Fruit fly (Drosophila melanogaster) whole organism, embryonic: ENCODE data around the gene CG5968.
A peak's percentile ranks its signal among the peaks of the same experiment; 100 is the strongest.

Experiments
- Aef1 ChIP-seq: fragments of 200-800 bp; sonication (Bioruptor generic); IDR thresholded peaks from 3 replicates; pipeline ENCODE4 v1.3.6; 2022; ENCODE audit warnings: missing biosample characterization, missing genetic modification characterization
- Antp ChIP-seq: fragments of 200-800 bp; sonication (Bioruptor generic); optimal IDR thresholded peaks from 3 replicates; lab custom pipeline; 2016; ENCODE audit warnings: missing biosample characterization, missing genetic modification characterization
- CG10274 ChIP-seq: fragments of 200-800 bp; sonication (Bioruptor generic); optimal IDR thresholded peaks from 3 replicates; lab custom pipeline; 2017; ENCODE audit warnings: missing biosample characterization, mild to moderate bottlenecking, missing genetic modification characterization
- CG10366 ChIP-seq: fragments of 200-800 bp; sonication (Bioruptor generic); IDR thresholded peaks from 2 replicates; pipeline ENCODE4 v1.3.6; 2022; ENCODE audit warnings: missing biosample characterization, missing genetic modification characterization
- CG10462 ChIP-seq: fragments of 200-800 bp; sonication (Bioruptor generic); optimal IDR thresholded peaks from 2 replicates; lab custom pipeline; 2016; ENCODE audit warnings: missing biosample characterization, missing genetic modification characterization
- CG10959 ChIP-seq: fragments of 200-800 bp; sonication (Bioruptor generic); IDR thresholded peaks from 2 replicates; pipeline ENCODE4 v1.3.6; 2022; ENCODE audit warnings: missing biosample characterization, missing genetic modification characterization
- CG11723 ChIP-seq: fragments of 200-800 bp; sonication (Bioruptor generic); optimal IDR thresholded peaks from 2 replicates; lab custom pipeline; 2017; ENCODE audit warnings: missing biosample characterization, mild to moderate bottlenecking, missing genetic modification characterization
- CG14441 ChIP-seq: fragments of 200-800 bp; sonication (Bioruptor generic); IDR thresholded peaks from 2 replicates; pipeline ENCODE4 v1.3.6; 2022; ENCODE audit warnings: missing biosample characterization, missing genetic modification characterization
- CG1647 ChIP-seq: fragments of 200-800 bp; sonication (Bioruptor generic); optimal IDR thresholded peaks from 3 replicates; lab custom pipeline; 2016; ENCODE audit warnings: missing biosample characterization, missing genetic modification characterization
- CG2199 ChIP-seq: fragments of 200-800 bp; sonication (Bioruptor generic); IDR thresholded peaks from 3 replicates; pipeline ENCODE4 v1.3.6; 2022; ENCODE audit warnings: missing biosample characterization, missing genetic modification characterization
- CG30020 ChIP-seq: fragments of 200-800 bp; optimal IDR thresholded peaks from 2 replicates; lab custom pipeline; 2019; ENCODE audit warnings: missing biosample characterization, mild to moderate bottlenecking, missing genetic modification characterization, moderate library complexity
- CG31365 ChIP-seq: fragments of 200-800 bp; sonication (Bioruptor generic); optimal IDR thresholded peaks from 2 replicates; lab custom pipeline; 2018; ENCODE audit warnings: missing biosample characterization, mild to moderate bottlenecking, missing genetic modification characterization
- CG3163 ChIP-seq: fragments of 200-800 bp; sonication (Bioruptor generic); optimal IDR thresholded peaks from 3 replicates; lab custom pipeline; 2016; ENCODE audit warnings: missing biosample characterization, missing genetic modification characterization
- CG3726 ChIP-seq: fragments of 200-800 bp; sonication (Bioruptor generic); IDR thresholded peaks from 3 replicates; pipeline ENCODE4, ENCODE4 v1.3.6; 2022; ENCODE audit warnings: missing biosample characterization, missing genetic modification characterization
- CG4617 ChIP-seq: fragments of 200-800 bp; sonication (Bioruptor generic); optimal IDR thresholded peaks from 3 replicates; lab custom pipeline; 2016; ENCODE audit warnings: missing biosample characterization, missing genetic modification characterization, borderline replicate concordance
- CG4820 ChIP-seq: fragments of 200-800 bp; sonication (Bioruptor generic); optimal IDR thresholded peaks from 3 replicates; lab custom pipeline; 2016; ENCODE audit warnings: missing biosample characterization, missing genetic modification characterization
- CG6654 ChIP-seq: fragments of 200-800 bp; sonication (Bioruptor generic); optimal IDR thresholded peaks from 2 replicates; lab custom pipeline; 2017; ENCODE audit warnings: missing biosample characterization, mild to moderate bottlenecking, missing genetic modification characterization
- CG6765 ChIP-seq: fragments of 200-800 bp; sonication (Bioruptor generic); optimal IDR thresholded peaks from 3 replicates; lab custom pipeline; 2017; ENCODE audit warnings: missing biosample characterization, mild to moderate bottlenecking, missing genetic modification characterization
- CG8359 ChIP-seq: fragments of 200-800 bp; sonication (Bioruptor generic); optimal IDR thresholded peaks from 2 replicates; lab custom pipeline; 2017; ENCODE audit warnings: missing biosample characterization, mild to moderate bottlenecking, missing genetic modification characterization, borderline replicate concordance
- CG9797 ChIP-seq: fragments of 200-800 bp; sonication (Bioruptor generic); optimal IDR thresholded peaks from 3 replicates; lab custom pipeline; 2018; ENCODE audit warnings: missing biosample characterization, mild to moderate bottlenecking, missing genetic modification characterization
- CG9817 ChIP-seq: fragments of 200-800 bp; sonication (Bioruptor generic); optimal IDR thresholded peaks from 2 replicates; lab custom pipeline; 2018; ENCODE audit warnings: missing biosample characterization, mild to moderate bottlenecking, missing genetic modification characterization, moderate library complexity
- CkIIα-i1 ChIP-seq: fragments of 200-800 bp; sonication (Bioruptor generic); IDR thresholded peaks from 2 replicates; pipeline ENCODE4 v1.3.6; 2022; ENCODE audit warnings: missing biosample characterization, missing genetic modification characterization
- Dad ChIP-seq: fragments of 200-800 bp; sonication (Bioruptor generic); optimal IDR thresholded peaks from 3 replicates; lab custom pipeline; 2016; ENCODE audit warnings: missing biosample characterization, missing genetic modification characterization
- ERR ChIP-seq: fragments of 200-800 bp; sonication (Bioruptor generic); optimal IDR thresholded peaks from 2 replicates; lab custom pipeline; 2016; ENCODE audit warnings: missing biosample characterization, missing genetic modification characterization
- Gsc ChIP-seq: fragments of 200-800 bp; sonication (Bioruptor generic); IDR thresholded peaks from 2 replicates; pipeline ENCODE4 v1.3.6; 2022; ENCODE audit warnings: missing biosample characterization, missing genetic modification characterization
- Hmx ChIP-seq: fragments of 200-800 bp; sonication (Bioruptor generic); optimal IDR thresholded peaks from 2 replicates; lab custom pipeline; 2016; ENCODE audit warnings: missing biosample characterization, missing genetic modification characterization
- Hr39 ChIP-seq: fragments of >200 bp; optimal IDR thresholded peaks from 2 replicates; lab custom pipeline; 2017
- Hr51 ChIP-seq, 2 experiments: fragments of 200-800 bp; sonication (Bioruptor generic); optimal IDR thresholded peaks; 2 replicates in 1 of 2; 3 replicates in 1 of 2; lab custom pipeline; 2016 to 2018; ENCODE audit warnings: missing biosample characterization in 2 of 2, missing genetic modification characterization in 2 of 2, mild to moderate bottlenecking in 1 of 2, moderate library complexity in 1 of 2
- MESR4 ChIP-seq: fragments of 200-800 bp; sonication (Bioruptor generic); optimal IDR thresholded peaks from 2 replicates; lab custom pipeline; 2018; ENCODE audit warnings: missing biosample characterization, mild to moderate bottlenecking, missing genetic modification characterization, moderate library complexity
- Mrtf ChIP-seq: fragments of 200-800 bp; sonication (Bioruptor generic); IDR thresholded peaks from 3 replicates; pipeline ENCODE4 v1.3.6; 2022; ENCODE audit warnings: missing biosample characterization, missing genetic modification characterization
- NfI ChIP-seq: fragments of 200-800 bp; sonication (Bioruptor generic); optimal IDR thresholded peaks from 3 replicates; lab custom pipeline; 2018; ENCODE audit warnings: missing biosample characterization, mild to moderate bottlenecking, missing genetic modification characterization, moderate library complexity
- Oli ChIP-seq: fragments of 200-800 bp; sonication (Bioruptor generic); optimal IDR thresholded peaks from 2 replicates; lab custom pipeline; 2018; ENCODE audit warnings: missing biosample characterization, mild to moderate bottlenecking, missing genetic modification characterization, moderate library complexity
- Opbp ChIP-seq: fragments of 200-800 bp; sonication (Bioruptor generic); IDR thresholded peaks from 3 replicates; pipeline ENCODE4 v1.3.6; 2022; ENCODE audit warnings: missing biosample characterization, missing genetic modification characterization; ENCODE audit not compliant: partially characterized antibody
- Stat92E ChIP-seq, 3 experiments: fragments of >200 bp in 2 of 3; fragments of 200-800 bp in 1 of 3; sonication (Bioruptor generic) in 1 of 3; optimal IDR thresholded peaks; 2 replicates each; lab custom pipeline; 2017 to 2019; ENCODE audit warnings: missing biosample characterization in 3 of 3, missing genetic modification characterization in 3 of 3, mild to moderate bottlenecking in 1 of 3, moderate library complexity in 1 of 3
- Trl ChIP-seq, 3 experiments: fragments of >200 bp in 2 of 3; fragments of 200-800 bp in 1 of 3; sonication (Bioruptor generic) in 1 of 3; optimal IDR thresholded peaks; 2 replicates in 1 of 3; 3 replicates in 2 of 3; lab custom pipeline; 2016 to 2017; ENCODE audit warnings: missing biosample characterization in 1 of 3, missing genetic modification characterization in 1 of 3
- ara ChIP-seq: fragments of 200-800 bp; sonication (Bioruptor generic); IDR thresholded peaks from 2 replicates; pipeline ENCODE4 v1.3.6; 2022; ENCODE audit warnings: missing biosample characterization, missing genetic modification characterization
- bcd ChIP-seq: fragments of 200-800 bp; sonication (Bioruptor generic); optimal IDR thresholded peaks from 2 replicates; lab custom pipeline; 2017; ENCODE audit warnings: missing biosample characterization, mild to moderate bottlenecking, missing genetic modification characterization
- crp ChIP-seq, 2 experiments: fragments of 200-800 bp; sonication (Bioruptor generic); optimal IDR thresholded peaks; 2 replicates in 1 of 2; 3 replicates in 1 of 2; lab custom pipeline; 2017; ENCODE audit warnings: missing biosample characterization in 2 of 2, missing genetic modification characterization in 2 of 2, mild to moderate bottlenecking in 1 of 2, moderate library complexity in 1 of 2
- disco-r ChIP-seq: fragments of 200-800 bp; sonication (Bioruptor generic); optimal IDR thresholded peaks from 2 replicates; lab custom pipeline; 2016; ENCODE audit warnings: missing biosample characterization, missing genetic modification characterization
- emc ChIP-seq: fragments of 200-800 bp; sonication (Bioruptor generic); optimal IDR thresholded peaks from 2 replicates; lab custom pipeline; 2016; ENCODE audit warnings: missing biosample characterization, missing genetic modification characterization
- esg ChIP-seq: fragments of 200-800 bp; sonication (Bioruptor generic); conservative IDR thresholded peaks from 2 replicates; pipeline ENCODE4 v1.3.6; 2022; ENCODE audit warnings: missing biosample characterization, missing genetic modification characterization
- ham ChIP-seq: fragments of 200-800 bp; sonication (Bioruptor generic); IDR thresholded peaks from 2 replicates; pipeline ENCODE4 v1.3.6; 2022; ENCODE audit warnings: missing biosample characterization, missing genetic modification characterization
- lab ChIP-seq: fragments of 200-800 bp; sonication (Bioruptor generic); optimal IDR thresholded peaks from 3 replicates; lab custom pipeline; 2017; ENCODE audit warnings: missing biosample characterization, missing genetic modification characterization, mild to moderate bottlenecking, moderate library complexity, missing genetic modification reagents
- lilli ChIP-seq: fragments of 200-800 bp; sonication (Bioruptor generic); optimal IDR thresholded peaks from 3 replicates; lab custom pipeline; 2016; ENCODE audit warnings: missing biosample characterization, missing genetic modification characterization
- nmo ChIP-seq: fragments of 200-800 bp; sonication (Bioruptor generic); optimal IDR thresholded peaks from 2 replicates; lab custom pipeline; 2018; ENCODE audit warnings: missing biosample characterization, mild to moderate bottlenecking, missing genetic modification characterization, moderate library complexity
- schlank ChIP-seq: fragments of 200-800 bp; sonication (Bioruptor generic); optimal IDR thresholded peaks from 2 replicates; lab custom pipeline; 2018; ENCODE audit warnings: missing biosample characterization, mild to moderate bottlenecking, missing genetic modification characterization
- scrt ChIP-seq: fragments of 200-800 bp; sonication (Bioruptor generic); optimal IDR thresholded peaks from 2 replicates; lab custom pipeline; 2018; ENCODE audit warnings: missing biosample characterization, mild to moderate bottlenecking, missing genetic modification characterization, moderate library complexity
- slou ChIP-seq: fragments of 200-800 bp; sonication (Bioruptor generic); optimal IDR thresholded peaks from 3 replicates; lab custom pipeline; 2016; ENCODE audit warnings: missing biosample characterization, missing genetic modification characterization
- stwl ChIP-seq: fragments of 200-800 bp; sonication (Bioruptor generic); optimal IDR thresholded peaks from 3 replicates; lab custom pipeline; 2018; ENCODE audit warnings: missing biosample characterization, mild to moderate bottlenecking, missing genetic modification characterization, moderate library complexity
- tap ChIP-seq: fragments of 200-800 bp; optimal IDR thresholded peaks from 3 replicates; lab custom pipeline; 2019; ENCODE audit warnings: missing biosample characterization, mild to moderate bottlenecking, missing genetic modification characterization, moderate library complexity
- zen2 ChIP-seq: fragments of 200-800 bp; sonication (Bioruptor generic); IDR thresholded peaks from 3 replicates; pipeline ENCODE4 v1.3.6; 2022; ENCODE audit warnings: missing biosample characterization, missing genetic modification characterization; ENCODE audit not compliant: partially characterized antibody

CG5968 gene

dm6 chr2L:16533386-16533773 lies 16.4 kb downstream of the CG5968 start (continued):
- TF ChIP-seq CG8359 (GFP tag; lab: Kevin White, UChicago) (no peak), CG6765 (GFP tag; lab: Kevin White, UChicago) (no peak), stwl (tag; lab: Kevin White, UChicago) (no peak), CG30020 (tag; lab: Kevin White, UChicago) (no peak), CG3726 (GFP tag; lab: Robert Waterston, UW) (no peak), MESR4 (GFP tag; lab: Kevin White, UChicago) (no peak), CG11723 (GFP tag; lab: Kevin White, UChicago) (no peak), zen2 (GFP tag; lab: Robert Waterston, UW) (no peak), esg (no peak), Hr51 (GFP tag; optimal IDR thresholded peaks at IDR 0.05; lab: Kevin White, UChicago) (no peak), Hmx (no peak), Mrtf (GFP tag; lab: Robert Waterston, UW) (no peak), Oli (tag; lab: Kevin White, UChicago) (no peak), CG4617 (GFP tag; lab: Kevin White, UChicago) (no peak), CG10366 (GFP tag; lab: Robert Waterston, UW) (no peak), CG3163 (no peak), scrt (GFP tag; lab: Kevin White, UChicago) (no peak), emc (no peak), CG2199 (GFP tag; lab: Robert Waterston, UW) (peak; percentile 80; the same call in 1 of the 3 replicates), Stat92E (GFP tag; optimal IDR thresholded peaks at IDR 0.05; lab: Kevin White, UChicago) (peak in 1 of 3 experiments; percentile 79), CG31365 (no peak), ham (GFP tag; lab: Robert Waterston, UW) (0 out of 2 replicates have a peak, but pooled peaks have one; percentile 4), bcd (GFP tag; lab: Kevin White, UChicago) (no peak), Antp (no peak), lilli (GFP tag; lab: Kevin White, UChicago) (no peak), Gsc (GFP tag; lab: Robert Waterston, UW) (no peak), Hr39 (lab: Kevin White, UChicago) (no peak), Dad (GFP tag; lab: Kevin White, UChicago) (no peak), ERR (no peak), CkIIα-i1 (GFP tag; lab: Robert Waterston, UW) (no peak), CG10959 (no peak), Trl (optimal IDR thresholded peaks at IDR 0.05; lab: Kevin White, UChicago) (no peak), Trl (GFP tag; optimal IDR thresholded peaks at IDR 0.05; lab: Kevin White, UChicago) (no peak), Opbp (no peak; the same call in 2 of the 3 replicates), schlank (tag; lab: Kevin White, UChicago) (no peak), lab (peak; percentile 22), CG10274 (GFP tag; lab: Kevin White, UChicago) (no peak), crp (GFP tag; optimal IDR thresholded peaks at IDR 0.05; lab: Kevin White, UChicago) (no peak), CG9817 (tag; lab: Kevin White, UChicago) (peak; percentile 3), CG9797 (GFP tag; lab: Kevin White, UChicago) (no peak), CG1647 (GFP tag; lab: Kevin White, UChicago) (no peak), NfI (GFP tag; lab: Kevin White, UChicago) (no peak), nmo (GFP tag; lab: Kevin White, UChicago) (no peak), tap (tag; lab: Kevin White, UChicago) (no peak), disco-r (GFP tag; lab: Kevin White, UChicago) (no peak), slou (GFP tag; lab: Kevin White, UChicago) (no peak), CG6654 (GFP tag; lab: Kevin White, UChicago) (no peak), CG10462 (GFP tag; lab: Kevin White, UChicago) (no peak), ara (GFP tag; lab: Robert Waterston, UW) (no peak), CG4820 (GFP tag; lab: Kevin White, UChicago) (no peak), CG14441 (GFP tag; lab: Robert Waterston, UW) (peak; percentile 11), Aef1 (GFP tag; lab: Robert Waterston, UW) (peak; percentile 73; the same call in 2 of the 3 replicates)
